Fruit fly (Drosophila melanogaster) whole organism, prepupa: Measurements from ENCODE around the gene Pcif1.
A peak's percentile ranks its signal among the peaks of the same experiment; 100 is the strongest.

Experiments
- Blimp-1 ChIP-seq: fragments of 200-800 bp; sonication (Bioruptor generic); optimal IDR thresholded peaks from 3 replicates; lab custom pipeline; 2017; ENCODE audit warnings: missing biosample characterization, missing genetic modification characterization, mild to moderate bottlenecking, moderate library complexity, missing genetic modification reagents
- CG10631 ChIP-seq: fragments of 200-800 bp; sonication (Bioruptor generic); optimal IDR thresholded peaks from 2 replicates; lab custom pipeline; 2016; ENCODE audit warnings: missing biosample characterization, missing genetic modification characterization
- CG10669 ChIP-seq: fragments of 200-800 bp; sonication (Bioruptor generic); optimal IDR thresholded peaks from 3 replicates; lab custom pipeline; 2018; ENCODE audit warnings: missing biosample characterization, mild to moderate bottlenecking, missing genetic modification characterization, moderate library complexity
- CG11294 ChIP-seq: fragments of 200-800 bp; sonication (Bioruptor generic); IDR thresholded peaks from 2 replicates; pipeline ENCODE4 v1.3.6; 2022; ENCODE audit warnings: missing biosample characterization, missing genetic modification characterization
- CG11762 ChIP-seq: fragments of 200-800 bp; sonication (Bioruptor generic); optimal IDR thresholded peaks from 3 replicates; lab custom pipeline; 2016; ENCODE audit warnings: missing biosample characterization, missing genetic modification characterization; ENCODE audit not compliant: insufficient read depth
- CG11902 ChIP-seq: fragments of 200-800 bp; sonication (Bioruptor generic); optimal IDR thresholded peaks from 3 replicates; lab custom pipeline; 2016; ENCODE audit warnings: missing biosample characterization, missing genetic modification characterization
- CG15336 ChIP-seq: fragments of 200-800 bp; sonication (Bioruptor generic); IDR thresholded peaks from 2 replicates; pipeline ENCODE4 v1.3.6; 2022; ENCODE audit warnings: missing biosample characterization, missing genetic modification characterization
- CG1621 ChIP-seq: fragments of 200-800 bp; sonication (Bioruptor generic); optimal IDR thresholded peaks from 3 replicates; lab custom pipeline; 2018; ENCODE audit warnings: missing biosample characterization, mild to moderate bottlenecking, missing genetic modification characterization
- CG16779 ChIP-seq: fragments of 200-800 bp; sonication (Bioruptor generic); optimal IDR thresholded peaks from 3 replicates; lab custom pipeline; 2017; ENCODE audit warnings: missing biosample characterization, mild to moderate bottlenecking, missing genetic modification characterization
- CG3032 ChIP-seq: fragments of 200-800 bp; optimal IDR thresholded peaks from 2 replicates; lab custom pipeline; 2019; ENCODE audit warnings: missing biosample characterization, mild to moderate bottlenecking, missing genetic modification characterization, moderate library complexity
- CG31627 ChIP-seq: fragments of 200-800 bp; sonication (Bioruptor generic); optimal IDR thresholded peaks from 3 replicates; lab custom pipeline; 2016; ENCODE audit warnings: missing biosample characterization, missing genetic modification characterization
- CG32006 ChIP-seq: fragments of 200-800 bp; sonication (Bioruptor generic); optimal IDR thresholded peaks from 3 replicates; lab custom pipeline; 2017; ENCODE audit warnings: missing biosample characterization, mild to moderate bottlenecking, missing genetic modification characterization
- CG4318 ChIP-seq: fragments of 200-800 bp; sonication (Bioruptor generic); optimal IDR thresholded peaks from 3 replicates; lab custom pipeline; 2017; ENCODE audit warnings: missing biosample characterization, mild to moderate bottlenecking, missing genetic modification characterization
- CG6163 ChIP-seq: fragments of 200-800 bp; sonication (Bioruptor generic); IDR thresholded peaks from 3 replicates; pipeline ENCODE4 v1.3.6; 2022; ENCODE audit warnings: missing biosample characterization, missing genetic modification characterization
- CG6276 ChIP-seq: fragments of 200-800 bp; sonication (Bioruptor generic); optimal IDR thresholded peaks from 2 replicates; lab custom pipeline; 2017; ENCODE audit warnings: missing biosample characterization, mild to moderate bottlenecking, missing genetic modification characterization
- CG6792 ChIP-seq: fragments of 200-800 bp; sonication (Bioruptor generic); optimal IDR thresholded peaks from 3 replicates; lab custom pipeline; 2016; ENCODE audit warnings: missing biosample characterization, missing genetic modification characterization
- CG6808 ChIP-seq: fragments of 200-800 bp; sonication (Bioruptor generic); optimal IDR thresholded peaks from 3 replicates; lab custom pipeline; 2017; ENCODE audit warnings: missing biosample characterization, missing genetic modification characterization, mild to moderate bottlenecking, moderate library complexity, missing genetic modification reagents
- CG6854 ChIP-seq: fragments of 200-800 bp; sonication (Bioruptor generic); optimal IDR thresholded peaks from 2 replicates; lab custom pipeline; 2017; ENCODE audit warnings: missing biosample characterization, mild to moderate bottlenecking, missing genetic modification characterization
- CG7368 ChIP-seq: fragments of 200-800 bp; sonication (Bioruptor generic); optimal IDR thresholded peaks from 3 replicates; lab custom pipeline; 2016; ENCODE audit warnings: missing biosample characterization, missing genetic modification characterization
- CG8119 ChIP-seq: fragments of 200-800 bp; sonication (Bioruptor generic); IDR thresholded peaks from 3 replicates; pipeline ENCODE4 v1.3.6; 2022; ENCODE audit warnings: missing biosample characterization, missing genetic modification characterization
- CG8632 ChIP-seq: fragments of 200-800 bp; sonication (Bioruptor generic); optimal IDR thresholded peaks from 3 replicates; lab custom pipeline; 2016; ENCODE audit warnings: missing biosample characterization, missing genetic modification characterization
- CG9139 ChIP-seq: fragments of 200-800 bp; sonication (Bioruptor generic); optimal IDR thresholded peaks from 3 replicates; lab custom pipeline; 2017; ENCODE audit warnings: missing biosample characterization, mild to moderate bottlenecking, missing genetic modification characterization
- Eip78C ChIP-seq: fragments of 200-800 bp; sonication (Bioruptor generic); peaks from one replicate; lab custom pipeline; 2016; ENCODE audit warnings: missing biosample characterization, missing genetic modification characterization
- Eip93F ChIP-seq: fragments of 200-800 bp; sonication (Bioruptor generic); optimal IDR thresholded peaks from 2 replicates; lab custom pipeline; 2016; ENCODE audit warnings: missing biosample characterization, mild to moderate bottlenecking, missing genetic modification characterization
- Hr38 ChIP-seq: sonication (Bioruptor generic); optimal IDR thresholded peaks from 2 replicates; lab custom pipeline; 2016; ENCODE audit warnings: missing biosample characterization, missing genetic modification characterization
- Hr39 ChIP-seq: fragments of 200-800 bp; sonication (Bioruptor generic); optimal IDR thresholded peaks from 2 replicates; lab custom pipeline; 2016; ENCODE audit warnings: missing biosample characterization, missing genetic modification characterization
- Hr4 ChIP-seq: fragments of 200-800 bp; sonication (Bioruptor generic); optimal IDR thresholded peaks from 3 replicates; lab custom pipeline; 2016; ENCODE audit warnings: missing biosample characterization, missing genetic modification characterization
- Met ChIP-seq: fragments of 200-800 bp; sonication (Bioruptor generic); optimal IDR thresholded peaks from 3 replicates; lab custom pipeline; 2016; ENCODE audit warnings: missing biosample characterization, missing genetic modification characterization
- OdsH ChIP-seq: fragments of 200-800 bp; sonication (Bioruptor generic); optimal IDR thresholded peaks from 3 replicates; lab custom pipeline; 2016; ENCODE audit warnings: missing biosample characterization, missing genetic modification characterization
- Smox ChIP-seq: fragments of 200-800 bp; sonication (Bioruptor generic); optimal IDR thresholded peaks from 3 replicates; lab custom pipeline; 2016; ENCODE audit warnings: missing biosample characterization, missing genetic modification characterization
- Sox102F ChIP-seq: fragments of 200-800 bp; sonication (Bioruptor generic); optimal IDR thresholded peaks from 2 replicates; lab custom pipeline; 2016; ENCODE audit warnings: missing biosample characterization, mild to moderate bottlenecking, missing genetic modification characterization
- Sox14 ChIP-seq: fragments of 200-800 bp; sonication (Bioruptor generic); optimal IDR thresholded peaks from 3 replicates; lab custom pipeline; 2016; ENCODE audit warnings: missing biosample characterization, missing genetic modification characterization
- Sox15 ChIP-seq: fragments of 200-800 bp; sonication (Bioruptor generic); optimal IDR thresholded peaks from 3 replicates; lab custom pipeline; 2016; ENCODE audit warnings: missing biosample characterization, missing genetic modification characterization
- achi ChIP-seq: fragments of 200-800 bp; sonication (Bioruptor generic); optimal IDR thresholded peaks from 3 replicates; lab custom pipeline; 2016; ENCODE audit warnings: missing biosample characterization, missing genetic modification characterization
- dac ChIP-seq: fragments of 200-800 bp; sonication (Bioruptor generic); optimal IDR thresholded peaks from 2 replicates; lab custom pipeline; 2017; ENCODE audit warnings: missing biosample characterization, mild to moderate bottlenecking, missing genetic modification characterization
- dsx ChIP-seq: fragments of 200-800 bp; optimal IDR thresholded peaks from 3 replicates; lab custom pipeline; 2019; ENCODE audit warnings: missing biosample characterization, mild to moderate bottlenecking, missing genetic modification characterization, moderate library complexity; ENCODE audit not compliant: poor library complexity, severe bottlenecking
- esn ChIP-seq: fragments of 200-800 bp; sonication (Bioruptor generic); optimal IDR thresholded peaks from 2 replicates; lab custom pipeline; 2016; ENCODE audit warnings: missing biosample characterization, mild to moderate bottlenecking, missing genetic modification characterization, moderate library complexity
- fd85E ChIP-seq: fragments of 200-800 bp; sonication (Bioruptor generic); optimal IDR thresholded peaks from 3 replicates; lab custom pipeline; 2016; ENCODE audit warnings: missing biosample characterization, missing genetic modification characterization
- fkh ChIP-seq: fragments of 200-800 bp; sonication (Bioruptor generic); optimal IDR thresholded peaks from 3 replicates; lab custom pipeline; 2017; ENCODE audit warnings: missing biosample characterization, mild to moderate bottlenecking, missing genetic modification characterization, moderate library complexity
- lz ChIP-seq: fragments of 200-800 bp; sonication (Bioruptor generic); optimal IDR thresholded peaks from 3 replicates; lab custom pipeline; 2016; ENCODE audit warnings: missing biosample characterization, missing genetic modification characterization
- net ChIP-seq: fragments of 200-800 bp; sonication (Bioruptor generic); optimal IDR thresholded peaks from 3 replicates; lab custom pipeline; 2016; ENCODE audit warnings: missing biosample characterization, missing genetic modification characterization
- ss ChIP-seq, 2 experiments: fragments of 200-800 bp; sonication (Bioruptor generic); optimal IDR thresholded peaks; 2 replicates in 1 of 2; 3 replicates in 1 of 2; lab custom pipeline; 2017 to 2018; ENCODE audit warnings: mild to moderate bottlenecking in 2 of 2, missing biosample characterization in 2 of 2, missing genetic modification characterization in 2 of 2, moderate library complexity in 1 of 2
- svp ChIP-seq: fragments of 200-800 bp; sonication (Bioruptor generic); peaks from one replicate; lab custom pipeline; 2016; ENCODE audit warnings: missing biosample characterization, missing genetic modification characterization
- topi ChIP-seq: fragments of 200-800 bp; sonication (Bioruptor generic); optimal IDR thresholded peaks from 3 replicates; lab custom pipeline; 2016; ENCODE audit warnings: missing biosample characterization, missing genetic modification characterization
- vri ChIP-seq: fragments of 200-800 bp; sonication (Bioruptor generic); optimal IDR thresholded peaks from 3 replicates; lab custom pipeline; 2016; ENCODE audit warnings: missing biosample characterization, mild to moderate bottlenecking, missing genetic modification characterization

The Pcif1 gene

DNA sequence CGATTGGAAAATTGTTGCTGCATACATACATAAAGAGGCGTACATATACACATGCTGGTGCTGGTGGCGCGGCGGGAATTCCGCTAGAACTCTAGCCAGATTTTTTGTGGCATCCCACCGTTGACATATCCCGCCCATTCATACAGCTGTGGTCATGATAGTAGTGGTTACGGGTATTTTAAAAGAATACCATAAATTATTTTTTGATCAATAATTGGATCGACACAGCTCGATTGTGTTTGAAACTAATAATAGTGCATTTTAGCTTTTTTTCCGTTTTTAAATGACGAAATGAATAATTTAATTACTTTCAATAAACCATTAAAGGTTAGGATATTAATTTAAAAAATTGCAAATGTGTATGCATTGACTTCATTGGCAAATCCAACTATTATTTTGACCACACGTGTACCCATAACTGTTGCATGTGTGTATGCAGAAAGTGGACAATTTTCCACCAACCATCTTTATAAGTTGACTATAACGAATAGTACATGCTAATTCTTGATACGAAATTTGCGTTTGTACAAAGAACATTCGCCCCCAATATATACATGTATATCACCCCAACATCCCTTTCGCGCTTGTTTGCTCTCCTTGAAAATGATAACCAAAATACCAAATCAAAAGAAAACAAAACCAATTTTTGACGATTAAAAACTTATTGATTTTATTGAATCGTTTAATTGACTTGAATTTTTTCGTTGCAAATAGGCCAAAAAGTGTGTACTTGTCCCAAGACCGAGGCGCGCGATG, 13.9 kb downstream of the Pcif1 start (continued):
- peak; percentile 84 for TF ChIP-seq Sox14 (GFP tag; lab: Kevin White, UChicago)
- no peak for TF ChIP-seq Hr38
- peak; percentile 81 for TF ChIP-seq Hr39
- peak; percentile 63 for TF ChIP-seq CG6808 (GFP tag; lab: Kevin White, UChicago)
- peak; percentile 90 for TF ChIP-seq net (GFP tag; lab: Kevin White, UChicago)
- peak; percentile 81 for TF ChIP-seq CG6792 (GFP tag; lab: Kevin White, UChicago)
- peak; percentile 72 for TF ChIP-seq CG3032 (tag; lab: Kevin White, UChicago)
- TF ChIP-seq CG1621 (tag; lab: Kevin White, UChicago) = peak; percentile 76
- TF ChIP-seq CG8632 = peak; percentile 78
- peak; percentile 72 for TF ChIP-seq CG10631 (GFP tag; lab: Kevin White, UChicago)
- TF ChIP-seq CG31627 (GFP tag; lab: Kevin White, UChicago) = peak; percentile 79
- peak; percentile 91 for TF ChIP-seq svp (GFP tag; lab: Kevin White, UChicago)
- TF ChIP-seq CG16779 = peak; percentile 51
- peak; percentile 57 for TF ChIP-seq Sox15 (GFP tag; lab: Kevin White, UChicago)
- peak; percentile 85 for TF ChIP-seq CG32006 (GFP tag; lab: Kevin White, UChicago)
- peak; percentile 85 for TF ChIP-seq lz (GFP tag; lab: Kevin White, UChicago)
- peak; percentile 83 for TF ChIP-seq Smox (GFP tag; lab: Kevin White, UChicago)
- peak; percentile 83 for TF ChIP-seq CG6276
- peak; percentile 33 for TF ChIP-seq CG9139

DNA sequence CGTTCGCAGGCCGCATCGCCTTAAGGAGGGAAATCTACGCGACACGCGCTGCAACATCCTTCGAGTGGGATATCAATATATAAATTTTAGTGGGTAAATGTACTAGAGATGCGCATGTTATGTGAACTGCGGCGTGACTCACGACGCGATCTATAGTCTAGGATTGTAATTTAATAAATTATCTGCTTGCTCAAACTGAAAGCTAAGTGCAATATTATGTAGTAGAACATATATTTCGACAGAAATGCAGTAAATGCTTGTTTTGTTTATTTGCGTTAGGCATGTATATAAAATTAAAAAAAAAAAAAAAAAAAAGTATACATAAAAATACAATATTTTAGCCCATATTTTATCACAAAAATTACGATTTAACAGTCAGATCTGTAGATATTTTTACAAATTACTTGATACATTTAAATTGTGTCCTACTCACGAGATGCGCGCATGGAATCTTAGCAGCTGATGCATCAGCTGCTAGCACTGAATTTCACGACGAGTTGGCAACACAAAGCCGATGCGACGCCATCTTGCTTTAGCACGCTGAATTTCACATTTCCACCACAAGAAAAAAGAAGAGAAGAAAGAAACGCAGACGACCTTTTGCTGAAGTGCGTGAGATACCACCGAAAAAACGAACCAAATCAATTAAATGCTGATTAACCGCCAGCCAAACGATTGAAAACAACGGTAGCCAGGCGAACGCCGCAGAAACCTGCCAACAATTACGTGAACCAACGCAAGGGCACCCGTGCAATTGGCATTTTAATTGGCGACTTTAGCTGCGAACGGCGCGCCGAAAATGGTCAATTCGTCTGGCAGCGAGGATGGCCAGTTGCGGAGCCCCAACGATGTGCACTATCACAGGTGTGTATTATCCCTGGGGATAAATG, 14.8 kb downstream of the Pcif1 start, which contains the start of the genes CG4042 and Pitslre:
Gene CG4042 (minus strand): TSS at position 507 of the 890 bp plus-strand sequence.
Gene Pitslre (plus strand): TSS at position 528 of the 890 bp plus-strand sequence.
- no peak for TF ChIP-seq topi (GFP tag; lab: Kevin White, UChicago)
- TF ChIP-seq fd85E (GFP tag; lab: Kevin White, UChicago) = no peak
- TF ChIP-seq Eip78C (GFP tag; lab: Kevin White, UChicago) = peak; percentile 76
- no peak for TF ChIP-seq CG6854 (GFP tag; lab: Kevin White, UChicago)
- peak; percentile 76 for TF ChIP-seq CG10631 (GFP tag; lab: Kevin White, UChicago)
- no peak for TF ChIP-seq dac
- peak; percentile 57 for TF ChIP-seq Hr4 (GFP tag; lab: Kevin White, UChicago)
- TF ChIP-seq CG11294 (GFP tag; lab: Robert Waterston, UW) = no peak
- no peak for TF ChIP-seq CG6163 (GFP tag; lab: Robert Waterston, UW)
- no peak for TF ChIP-seq Blimp-1 (GFP tag; lab: Kevin White, UChicago)
- no peak for TF ChIP-seq ss (GFP tag; optimal IDR thresholded peaks at IDR 0.05; lab: Kevin White, UChicago)
- peak; percentile 29 for TF ChIP-seq CG32006 (GFP tag; lab: Kevin White, UChicago)
- TF ChIP-seq Met (GFP tag; lab: Kevin White, UChicago) = peak; percentile 40
- TF ChIP-seq CG9139 = no peak
- TF ChIP-seq esn (GFP tag; lab: Kevin White, UChicago) = peak; percentile 58
- TF ChIP-seq Sox102F (GFP tag; lab: Kevin White, UChicago) = peak; percentile 54
- peak; percentile 34 for TF ChIP-seq CG6792 (GFP tag; lab: Kevin White, UChicago)
- TF ChIP-seq Sox14 (GFP tag; lab: Kevin White, UChicago) = peak; percentile 13
- no peak for TF ChIP-seq Hr38
- TF ChIP-seq CG11762 (GFP tag; lab: Kevin White, UChicago) = peak; percentile 49
- no peak for TF ChIP-seq Eip93F (GFP tag; lab: Kevin White, UChicago)
- TF ChIP-seq achi (GFP tag; lab: Kevin White, UChicago) = peak; percentile 59
- peak; percentile 28 for TF ChIP-seq Hr39
- no peak for TF ChIP-seq CG16779
- TF ChIP-seq OdsH (GFP tag; lab: Kevin White, UChicago) = peak; percentile 60
- no peak for TF ChIP-seq CG1621 (tag; lab: Kevin White, UChicago)
- no peak for TF ChIP-seq CG7368
- no peak for TF ChIP-seq dsx
- no peak for TF ChIP-seq CG10669 (GFP tag; lab: Kevin White, UChicago)
- TF ChIP-seq Smox (GFP tag; lab: Kevin White, UChicago) = peak; percentile 51
- no peak for TF ChIP-seq vri (GFP tag; lab: Kevin White, UChicago)
- peak; percentile 18 for TF ChIP-seq CG31627 (GFP tag; lab: Kevin White, UChicago)
- peak; percentile 24 for TF ChIP-seq CG11902
- TF ChIP-seq CG15336 (GFP tag; lab: Robert Waterston, UW) = no peak
- TF ChIP-seq fkh = no peak
- no peak for TF ChIP-seq CG8119
- no peak for TF ChIP-seq CG4318 (GFP tag; lab: Kevin White, UChicago)
